Worm (Caenorhabditis elegans): ENCODE measurements around the gene C17A2.7.

C17A2.7 gene

DNA sequence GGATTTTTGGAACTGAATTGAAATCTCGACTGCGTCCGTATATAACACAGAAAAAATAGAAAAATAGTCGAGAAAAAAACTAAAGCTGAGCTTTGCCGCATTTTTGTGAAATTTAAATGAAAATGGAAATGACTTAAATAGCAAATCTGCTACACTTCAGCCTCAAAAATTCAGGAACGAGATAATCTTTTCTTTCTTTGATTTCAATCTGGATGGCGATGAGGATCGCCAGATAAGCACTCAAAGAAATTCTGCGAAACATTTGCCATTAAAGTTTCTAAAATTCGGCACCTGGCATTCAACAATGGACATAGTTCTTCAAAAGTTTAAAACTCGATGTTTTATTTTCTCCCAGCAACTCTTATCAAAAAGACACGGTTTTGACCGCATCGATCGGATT lies at the start of gene C17A2.7, which contains the start of gene C17A2.3:
C17A2.7 (minus strand) TSS at position 101 of the 400 bp plus-strand sequence.
C17A2.3 (plus strand) TSS at position 305 of the 400 bp plus-strand sequence.
- TF ChIP-seq Y55F3AM.14 (GFP tag; optimal IDR thresholded peaks at IDR 0.05): no peak
- TF ChIP-seq R02D3.7 (tag; optimal IDR thresholded peaks at IDR 0.05): no peak
- TF ChIP-seq sem-4 (tag; optimal IDR thresholded peaks at IDR 0.05): no peak
- TF ChIP-seq ceh-16 (tag; optimal IDR thresholded peaks at IDR 0.05): no peak

DNA sequence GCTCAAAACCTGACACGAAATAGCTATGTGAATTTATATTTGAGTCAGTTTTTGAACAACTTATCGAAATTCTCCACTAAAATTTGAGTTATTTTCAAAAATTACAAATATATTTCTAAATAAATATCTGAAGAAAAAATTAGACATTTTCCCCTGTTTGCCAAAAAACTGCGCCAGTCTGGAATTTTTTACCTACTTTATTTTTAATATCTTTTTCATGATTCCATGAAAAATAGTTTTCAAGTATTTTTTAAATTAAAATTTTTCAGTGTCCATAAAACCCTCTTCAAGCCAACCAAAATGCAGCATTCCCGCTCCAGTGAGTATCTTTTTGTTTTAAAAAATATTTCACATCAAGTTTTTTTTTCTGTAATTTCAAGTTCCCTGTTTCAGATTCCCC lies 47.9 kb upstream of the C17A2.7 start, which contains the start of gene F53C3.8:
F53C3.8 (plus strand) TSS at position 301 of the 400 bp plus-strand sequence.
- TF ChIP-seq nhr-25 (tag; optimal IDR thresholded peaks at IDR 0.05): no peak
- no peak for TF ChIP-seq elt-1 (tag; optimal IDR thresholded peaks at IDR 0.05)
- no peak for TF ChIP-seq egl-27 (tag; optimal IDR thresholded peaks at IDR 0.05)
- TF ChIP-seq nhr-11 (tag; optimal IDR thresholded peaks at IDR 0.05): no peak
- TF ChIP-seq Y55F3AM.14 (GFP tag; optimal IDR thresholded peaks at IDR 0.05): no peak
- TF ChIP-seq fos-1 (tag; optimal IDR thresholded peaks at IDR 0.05): no peak
- no peak for TF ChIP-seq dmd-4 (tag; optimal IDR thresholded peaks at IDR 0.05)
- no peak for TF ChIP-seq nhr-6 (tag; optimal IDR thresholded peaks at IDR 0.05)

- TF ChIP-seq Y55F3AM.14 (GFP tag; optimal IDR thresholded peaks at IDR 0.05) (no peak), mdl-1 (tag; optimal IDR thresholded peaks at IDR 0.05) (no peak), nhr-23 (tag; optimal IDR thresholded peaks at IDR 0.05) (no peak), nhr-6 (tag; optimal IDR thresholded peaks at IDR 0.05) (no peak), lin-39 (tag; optimal IDR thresholded peaks at IDR 0.05) (no peak), mbf-1 (tag; optimal IDR thresholded peaks at IDR 0.05) (no peak), ZK546.5 (tag; optimal IDR thresholded peaks at IDR 0.05) (no peak), peb-1 (tag; optimal IDR thresholded peaks at IDR 0.05) (no peak)
Measured at ce11 chrII:3879945-3880344, 36.7 kb upstream of the C17A2.7 start, which contains the start of gene nhr-166. Gene nhr-166 (plus strand): TSS chrII:3880245.

DNA sequence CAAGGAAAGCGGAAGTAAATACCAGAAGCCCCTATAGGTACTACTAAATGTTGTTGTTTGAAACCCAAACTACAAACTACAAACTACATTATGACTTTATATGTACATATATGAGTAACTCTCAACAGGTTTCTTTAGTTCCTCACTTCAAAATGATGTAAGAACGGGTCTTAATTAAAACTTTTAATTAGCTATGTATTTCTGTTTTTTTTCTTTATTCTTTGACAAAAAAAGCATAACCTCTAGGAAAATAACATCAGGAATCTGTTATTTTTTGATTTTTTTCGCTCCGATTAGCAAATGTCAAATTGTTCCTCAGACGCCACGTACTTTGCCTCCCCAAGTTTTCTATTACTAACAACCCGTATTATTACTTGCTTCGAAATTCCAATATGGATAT lies 35.1 kb upstream of the C17A2.7 start, which contains the start of gene srh-250:
srh-250 (plus strand) TSS at position 301 of the 400 bp plus-strand sequence.
- TF ChIP-seq elt-3 (tag; optimal IDR thresholded peaks at IDR 0.05) (no peak), C34F6.9 (tag; optimal IDR thresholded peaks at IDR 0.05) (no peak), mab-5 (tag; optimal IDR thresholded peaks at IDR 0.05) (no peak), lin-13 (GFP tag; optimal IDR thresholded peaks at IDR 0.05) (no peak), nhr-6 (tag; optimal IDR thresholded peaks at IDR 0.05) (no peak), R02D3.7 (tag; optimal IDR thresholded peaks at IDR 0.05) (no peak), Y55F3AM.14 (GFP tag; optimal IDR thresholded peaks at IDR 0.05) (no peak), egl-27 (tag; optimal IDR thresholded peaks at IDR 0.05) (no peak)

- TF ChIP-seq unc-55 (GFP tag; optimal IDR thresholded peaks at IDR 0.05) (no peak), gmeb-1 (tag; optimal IDR thresholded peaks at IDR 0.05) (no peak)
Measured at ce11 chrII:3877874-3878273, 34.7 kb upstream of the C17A2.7 start, which contains the start of gene sdz-7. Gene sdz-7 (minus strand): TSS chrII:3877974.

DNA sequence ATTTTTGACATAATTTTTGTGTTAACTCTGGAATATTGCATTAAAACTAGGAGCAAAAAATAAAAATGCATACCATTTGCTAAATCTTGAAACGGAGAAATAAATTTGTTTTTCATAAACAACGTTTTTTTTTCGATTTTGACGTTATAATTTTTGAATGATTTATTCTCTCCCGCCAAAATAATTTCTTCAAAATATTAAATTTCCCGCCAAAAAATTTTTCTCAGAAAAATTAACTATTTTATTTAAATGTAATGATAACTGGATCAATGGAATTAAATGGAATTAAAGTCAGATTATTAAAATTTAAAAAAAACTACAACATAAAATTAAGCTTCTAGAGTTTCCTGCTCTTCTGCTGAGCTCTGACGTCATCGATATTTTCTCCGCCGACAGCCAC lies 33.9 kb upstream of the C17A2.7 start, which contains the start of gene nep-3:
nep-3 (minus strand) TSS at position 101 of the 400 bp plus-strand sequence.
- TF ChIP-seq nhr-10 (tag; optimal IDR thresholded peaks at IDR 0.05) (no peak), ZK546.5 (tag; optimal IDR thresholded peaks at IDR 0.05) (no peak), nhr-6 (tag; optimal IDR thresholded peaks at IDR 0.05) (no peak), fos-1 (tag; optimal IDR thresholded peaks at IDR 0.05) (no peak), dmd-4 (tag; optimal IDR thresholded peaks at IDR 0.05) (no peak), nhr-12 (tag; optimal IDR thresholded peaks at IDR 0.05) (no peak), lin-13 (GFP tag; optimal IDR thresholded peaks at IDR 0.05) (no peak), mbf-1 (tag; optimal IDR thresholded peaks at IDR 0.05) (no peak), lin-11 (tag; optimal IDR thresholded peaks at IDR 0.05) (no peak), ztf-4 (tag; optimal IDR thresholded peaks at IDR 0.05) (no peak), nhr-237 (tag; optimal IDR thresholded peaks at IDR 0.05) (no peak), zag-1 (tag; optimal IDR thresholded peaks at IDR 0.05) (no peak), R02D3.7 (tag; optimal IDR thresholded peaks at IDR 0.05) (no peak), blmp-1 (tag; optimal IDR thresholded peaks at IDR 0.05; ENCODE audit: insufficient read depth) (no peak), sma-3 (GFP tag; optimal IDR thresholded peaks at IDR 0.05) (no peak), mab-5 (tag; optimal IDR thresholded peaks at IDR 0.05) (no peak), unc-39 (tag; optimal IDR thresholded peaks at IDR 0.05) (no peak), nhr-11 (tag; optimal IDR thresholded peaks at IDR 0.05) (no peak), ceh-16 (tag; optimal IDR thresholded peaks at IDR 0.05) (no peak), sma-9 (GFP tag; optimal IDR thresholded peaks at IDR 0.05) (no peak), sma-9 (tag; optimal IDR thresholded peaks at IDR 0.05) (no peak)

Measured in whole organism, L2 larva.